Worm (Caenorhabditis elegans) whole organism, L4 larva: Measurements from ENCODE around the gene cah-1.

Source experiments
- ZK546.5 ChIP-seq, 2 experiments: sonication (generic microtip); optimal IDR thresholded peaks; 2 replicates each; lab custom pipeline; 2017; ENCODE audit warnings: missing biosample characterization in 2 of 2, missing genetic modification characterization in 2 of 2
- aly-2 ChIP-seq: sonication (generic microtip); optimal IDR thresholded peaks from 2 replicates; lab custom pipeline; 2018; ENCODE audit warnings: missing biosample characterization, missing genetic modification characterization
- ctbp-1 ChIP-seq: fragments of 200-800 bp; sonication (Bioruptor generic); IDR thresholded peaks from 2 replicates; pipeline ENCODE4 v1.3.6; 2022; ENCODE audit warnings: missing genetic modification reagents, missing genetic modification characterization, missing compliant biosample characterization
- lsy-2 ChIP-seq, 2 experiments: fragments of 150-350 bp in 1 of 2; sonication (generic microtip) in 1 of 2; optimal IDR thresholded peaks; 2 replicates each; lab custom pipeline; 2014 to 2017; ENCODE audit warnings: missing biosample characterization in 2 of 2, missing genetic modification characterization in 2 of 2
- ztf-7 ChIP-seq: fragments of 150-350 bp; optimal IDR thresholded peaks from 2 replicates; lab custom pipeline; 2014; ENCODE audit warnings: missing biosample characterization, missing genetic modification characterization

DNA sequence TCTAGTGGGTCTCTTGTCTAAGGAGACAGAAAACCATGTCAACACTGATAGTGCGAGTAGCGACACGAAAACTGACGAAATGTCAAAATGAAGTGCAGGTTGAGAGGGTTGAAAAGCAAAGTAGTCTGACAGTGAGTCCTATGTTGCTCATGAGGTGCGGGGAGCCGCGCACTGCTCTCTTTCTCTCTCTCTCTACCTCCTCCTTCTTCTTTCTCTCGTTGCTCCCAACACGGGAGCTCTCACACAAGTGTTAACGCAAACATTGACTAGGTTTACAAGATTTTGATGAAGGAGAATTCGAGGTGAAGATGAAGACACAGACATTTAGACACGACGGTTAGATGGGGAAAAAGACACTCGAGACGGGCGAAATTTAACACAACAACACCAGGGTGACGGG lies 43.8 kb upstream of the cah-1 start:
- TF ChIP-seq ctbp-1 (GFP tag; lab: Robert Waterston, UW) (no peak), aly-2 (tag; lab: Kevin White, UChicago) (no peak), ztf-7 (no peak), ZK546.5 (tag; optimal IDR thresholded peaks at IDR 0.05; lab: Kevin White, UChicago) (no peak), lsy-2 (tag; optimal IDR thresholded peaks at IDR 0.05; lab: Kevin White, UChicago) (no peak)
